Fruit fly (Drosophila melanogaster) whole organism, embryonic: ENCODE measurements around the gene mib1.

Source experiments
- ATbp ChIP-seq: fragments of 200-800 bp; sonication (Bioruptor generic); optimal IDR thresholded peaks from 2 replicates; lab custom pipeline; 2017; ENCODE audit warnings: missing biosample characterization, mild to moderate bottlenecking, missing genetic modification characterization, missing genetic modification reagents
- Ada2b ChIP-seq: fragments of 200-800 bp; sonication (Bioruptor generic); IDR thresholded peaks from 2 replicates; pipeline ENCODE4 v1.3.6; 2022; ENCODE audit warnings: missing biosample characterization, missing genetic modification characterization
- CG10366 ChIP-seq: fragments of 200-800 bp; sonication (Bioruptor generic); IDR thresholded peaks from 2 replicates; pipeline ENCODE4 v1.3.6; 2022; ENCODE audit warnings: missing biosample characterization, missing genetic modification characterization
- CG11085 ChIP-seq: fragments of 200-800 bp; sonication (Bioruptor generic); IDR thresholded peaks from 2 replicates; pipeline ENCODE4 v1.3.6; 2022; ENCODE audit warnings: missing biosample characterization, missing genetic modification characterization
- CG11247 ChIP-seq: fragments of 200-800 bp; sonication (Bioruptor generic); IDR thresholded peaks from 2 replicates; pipeline ENCODE4 v1.3.6; 2022; ENCODE audit warnings: missing biosample characterization, missing genetic modification characterization
- CG16863 ChIP-seq: fragments of 200-800 bp; sonication (Bioruptor generic); optimal IDR thresholded peaks from 3 replicates; lab custom pipeline; 2016; ENCODE audit warnings: missing biosample characterization, missing genetic modification characterization
- CG2202 ChIP-seq: fragments of 200-800 bp; sonication (Bioruptor generic); optimal IDR thresholded peaks from 2 replicates; lab custom pipeline; 2018; ENCODE audit warnings: missing biosample characterization, mild to moderate bottlenecking, missing genetic modification characterization
- CG2678 ChIP-seq: fragments of 200-800 bp; sonication (Bioruptor generic); optimal IDR thresholded peaks from 3 replicates; lab custom pipeline; 2019; ENCODE audit warnings: missing biosample characterization, mild to moderate bottlenecking, missing genetic modification characterization, moderate library complexity
- CG30403 ChIP-seq: fragments of 200-800 bp; sonication (Bioruptor generic); optimal IDR thresholded peaks from 3 replicates; lab custom pipeline; 2016; ENCODE audit warnings: missing biosample characterization, missing genetic modification characterization
- CG43689 ChIP-seq: fragments of 200-800 bp; sonication (Bioruptor generic); IDR thresholded peaks from 2 replicates; pipeline ENCODE4 v1.3.6; 2022; ENCODE audit warnings: missing biosample characterization, missing genetic modification characterization
- CG4820 ChIP-seq: fragments of 200-800 bp; sonication (Bioruptor generic); optimal IDR thresholded peaks from 3 replicates; lab custom pipeline; 2016; ENCODE audit warnings: missing biosample characterization, missing genetic modification characterization
- CG5180 ChIP-seq: fragments of 200-800 bp; sonication (Bioruptor generic); optimal IDR thresholded peaks from 3 replicates; lab custom pipeline; 2017; ENCODE audit warnings: missing biosample characterization, missing genetic modification characterization, mild to moderate bottlenecking, moderate library complexity, missing genetic modification reagents
- CG5245 ChIP-seq: fragments of 200-800 bp; sonication (Bioruptor generic); optimal IDR thresholded peaks from 3 replicates; lab custom pipeline; 2016; ENCODE audit warnings: missing biosample characterization, missing genetic modification characterization
- CG7556 ChIP-seq: fragments of 200-800 bp; sonication (Bioruptor generic); optimal IDR thresholded peaks from 2 replicates; lab custom pipeline; 2017; ENCODE audit warnings: missing biosample characterization, mild to moderate bottlenecking, missing genetic modification characterization
- CG8944 ChIP-seq: fragments of 200-800 bp; sonication (Bioruptor generic); optimal IDR thresholded peaks from 3 replicates; lab custom pipeline; 2016; ENCODE audit warnings: missing biosample characterization, missing genetic modification characterization
- CG9876 ChIP-seq: fragments of 200-800 bp; sonication (Bioruptor generic); optimal IDR thresholded peaks from 2 replicates; lab custom pipeline; 2016; ENCODE audit warnings: missing biosample characterization, missing genetic modification characterization
- Dip3 ChIP-seq: fragments of 200-800 bp; sonication (Bioruptor generic); optimal IDR thresholded peaks from 3 replicates; lab custom pipeline; 2016; ENCODE audit warnings: missing biosample characterization, missing genetic modification characterization
- Dll ChIP-seq: fragments of 200-800 bp; sonication (Bioruptor generic); IDR thresholded peaks from 4 replicates; pipeline ENCODE4 v1.3.6; 2022; ENCODE audit warnings: missing biosample characterization, missing genetic modification characterization; ENCODE audit not compliant: partially characterized antibody
- Doc2 ChIP-seq: fragments of 200-800 bp; sonication (Bioruptor generic); IDR thresholded peaks from 2 replicates; pipeline ENCODE4 v1.3.6; 2022; ENCODE audit warnings: missing biosample characterization, missing genetic modification characterization
- Ets65A ChIP-seq: fragments of 200-800 bp; sonication (Bioruptor generic); peaks from one replicate; lab custom pipeline; 2016; ENCODE audit warnings: missing biosample characterization, missing genetic modification characterization
- H15 ChIP-seq: fragments of 200-800 bp; sonication (Bioruptor generic); IDR thresholded peaks from 3 replicates; pipeline ENCODE4 v1.3.6; 2022; ENCODE audit warnings: missing biosample characterization, missing genetic modification characterization
- HHEX ChIP-seq: fragments of 200-800 bp; sonication (Bioruptor generic); optimal IDR thresholded peaks from 3 replicates; lab custom pipeline; 2017; ENCODE audit warnings: missing biosample characterization, mild to moderate bottlenecking, missing genetic modification characterization, missing genetic modification reagents
- MBD-R2 ChIP-seq: fragments of 200-800 bp; sonication (Bioruptor generic); IDR thresholded peaks from 2 replicates; pipeline ENCODE4 v1.3.6; 2022; ENCODE audit warnings: missing biosample characterization, missing genetic modification characterization
- NfI ChIP-seq: fragments of 200-800 bp; sonication (Bioruptor generic); optimal IDR thresholded peaks from 3 replicates; lab custom pipeline; 2018; ENCODE audit warnings: missing biosample characterization, mild to moderate bottlenecking, missing genetic modification characterization, moderate library complexity
- Rfx ChIP-seq: fragments of 200-800 bp; sonication (Bioruptor generic); IDR thresholded peaks from 2 replicates; pipeline ENCODE4 v1.3.6; 2022; ENCODE audit warnings: missing biosample characterization, missing genetic modification characterization
- Xrp1 ChIP-seq: fragments of 200-800 bp; sonication (Bioruptor generic); IDR thresholded peaks from 2 replicates; pipeline ENCODE4 v1.3.6; 2022; ENCODE audit warnings: missing biosample characterization, missing genetic modification characterization
- bowl ChIP-seq: fragments of 200-800 bp; sonication (Bioruptor generic); IDR thresholded peaks from 2 replicates; pipeline ENCODE4 v1.3.6; 2022; ENCODE audit warnings: missing biosample characterization, missing genetic modification characterization
- btn ChIP-seq: fragments of 200-800 bp; sonication (Bioruptor generic); optimal IDR thresholded peaks from 2 replicates; lab custom pipeline; 2016; ENCODE audit warnings: missing biosample characterization, missing genetic modification characterization
- caup ChIP-seq: fragments of 200-800 bp; sonication (Bioruptor generic); optimal IDR thresholded peaks from 3 replicates; lab custom pipeline; 2017; ENCODE audit warnings: missing biosample characterization, mild to moderate bottlenecking, missing genetic modification characterization, moderate library complexity; ENCODE audit not compliant: severe bottlenecking
- crp ChIP-seq, 2 experiments: fragments of 200-800 bp; sonication (Bioruptor generic); optimal IDR thresholded peaks; 2 replicates in 1 of 2; 3 replicates in 1 of 2; lab custom pipeline; 2017; ENCODE audit warnings: missing biosample characterization in 2 of 2, missing genetic modification characterization in 2 of 2, mild to moderate bottlenecking in 1 of 2, moderate library complexity in 1 of 2
- dati ChIP-seq: fragments of 200-800 bp; sonication (Bioruptor generic); IDR thresholded peaks from 2 replicates; pipeline ENCODE4 v1.3.6; 2022; ENCODE audit warnings: missing biosample characterization, missing genetic modification characterization
- disco-r ChIP-seq: fragments of 200-800 bp; sonication (Bioruptor generic); optimal IDR thresholded peaks from 2 replicates; lab custom pipeline; 2016; ENCODE audit warnings: missing biosample characterization, missing genetic modification characterization
- dmrt99B ChIP-seq: fragments of 200-800 bp; sonication (Bioruptor generic); optimal IDR thresholded peaks from 2 replicates; lab custom pipeline; 2018; ENCODE audit warnings: missing biosample characterization, mild to moderate bottlenecking, missing genetic modification characterization, moderate library complexity
- esg ChIP-seq: fragments of 200-800 bp; sonication (Bioruptor generic); conservative IDR thresholded peaks from 2 replicates; pipeline ENCODE4 v1.3.6; 2022; ENCODE audit warnings: missing biosample characterization, missing genetic modification characterization
- hb ChIP-seq: fragments of 200-800 bp; sonication (Bioruptor generic); IDR thresholded peaks from 3 replicates; pipeline ENCODE4 v1.3.6; 2022; ENCODE audit warnings: missing biosample characterization, missing genetic modification characterization; ENCODE audit not compliant: partially characterized antibody
- jigr1 ChIP-seq: fragments of 200-800 bp; sonication (Bioruptor generic); IDR thresholded peaks from 3 replicates; pipeline ENCODE4 v1.3.6; 2022; ENCODE audit warnings: missing biosample characterization, missing genetic modification characterization
- lov ChIP-seq, 2 experiments: fragments of 200-800 bp in 1 of 2; fragments of >200 bp in 1 of 2; sonication (Bioruptor generic) in 1 of 2; IDR thresholded peaks in 1 of 2; optimal IDR thresholded peaks in 1 of 2; 2 replicates in 1 of 2; 3 replicates in 1 of 2; pipeline versions ENCODE4 v1.3.6 to Lab custom; 2017 to 2022; ENCODE audit warnings: missing biosample characterization in 1 of 2, missing genetic modification characterization in 1 of 2
- luna ChIP-seq: fragments of 200-800 bp; sonication (Bioruptor generic); optimal IDR thresholded peaks from 2 replicates; lab custom pipeline; 2016; ENCODE audit warnings: missing biosample characterization, missing genetic modification characterization
- mld ChIP-seq: fragments of 200-800 bp; sonication (Bioruptor generic); IDR thresholded peaks from 3 replicates; pipeline ENCODE4 v1.3.6; 2022; ENCODE audit warnings: missing biosample characterization, missing genetic modification characterization; ENCODE audit not compliant: partially characterized antibody
- pan ChIP-seq, 4 experiments: fragments of >200 bp in 3 of 4; fragments of 200-800 bp in 1 of 4; sonication (Bioruptor generic) in 1 of 4; optimal IDR thresholded peaks in 3 of 4; IDR thresholded peaks in 1 of 4; 2 replicates each; pipeline versions ENCODE4 v1.3.6 to Lab custom; 2017 to 2022; ENCODE audit warnings: missing biosample characterization in 2 of 4, missing genetic modification characterization in 2 of 4, mixed read lengths in 1 of 4
- pfk ChIP-seq: fragments of 200-800 bp; sonication (Bioruptor generic); optimal IDR thresholded peaks from 2 replicates; lab custom pipeline; 2018; ENCODE audit warnings: missing biosample characterization, mild to moderate bottlenecking, missing genetic modification characterization, moderate library complexity
- pho ChIP-seq: fragments of 200-800 bp; sonication (Bioruptor generic); optimal IDR thresholded peaks from 2 replicates; lab custom pipeline; 2016; ENCODE audit warnings: missing biosample characterization, missing genetic modification characterization
- repo ChIP-seq: fragments of 200-800 bp; sonication (Bioruptor generic); optimal IDR thresholded peaks from 2 replicates; lab custom pipeline; 2016; ENCODE audit warnings: missing biosample characterization, missing genetic modification characterization
- run ChIP-seq: fragments of 200-800 bp; sonication (Bioruptor generic); optimal IDR thresholded peaks from 3 replicates; lab custom pipeline; 2018; ENCODE audit warnings: missing biosample characterization, mild to moderate bottlenecking, missing genetic modification characterization
- shn ChIP-seq: fragments of 200-800 bp; sonication (Bioruptor generic); optimal IDR thresholded peaks from 3 replicates; lab custom pipeline; 2016; ENCODE audit warnings: missing biosample characterization, missing genetic modification characterization
- sim ChIP-seq: fragments of 200-800 bp; sonication (Bioruptor generic); IDR thresholded peaks from 2 replicates; pipeline ENCODE4 v1.3.6; 2022; ENCODE audit warnings: missing biosample characterization, missing genetic modification characterization
- trem ChIP-seq: fragments of 200-800 bp; optimal IDR thresholded peaks from 3 replicates; lab custom pipeline; 2019; ENCODE audit warnings: missing biosample characterization, mild to moderate bottlenecking, missing genetic modification characterization, moderate library complexity
- tup ChIP-seq: fragments of 200-800 bp; sonication (Bioruptor generic); optimal IDR thresholded peaks from 2 replicates; lab custom pipeline; 2016; ENCODE audit warnings: missing biosample characterization, mild to moderate bottlenecking, missing genetic modification characterization, moderate library complexity
- twi ChIP-seq: fragments of 200-800 bp; optimal IDR thresholded peaks from 2 replicates; lab custom pipeline; 2019; ENCODE audit warnings: missing biosample characterization, mild to moderate bottlenecking, missing genetic modification characterization, moderate library complexity

The mib1 gene

dm6 chr3L:16001164-16001679 is 10.4 kb downstream of the mib1 start (continued):
- TF ChIP-seq dati (GFP tag; lab: Robert Waterston, UW) (no peak), CG11085 (GFP tag; lab: Robert Waterston, UW) (0 out of 2 replicates have a peak, but pooled peaks have one; percentile 5), CG4820 (GFP tag; lab: Kevin White, UChicago) (peak; percentile 36), mld (GFP tag; lab: Robert Waterston, UW) (no peak), crp (GFP tag; optimal IDR thresholded peaks at IDR 0.05; lab: Kevin White, UChicago) (peak in 1 of 2 experiments; percentile 59), bowl (no peak), NfI (GFP tag; lab: Kevin White, UChicago) (peak; percentile 84), Dll (no peak), caup (GFP tag; lab: Kevin White, UChicago) (peak; percentile 84), lov (optimal IDR thresholded peaks at IDR 0.05; lab: Kevin White, UChicago) (no peak), lov (GFP tag; IDR thresholded peaks at IDR 0.05; lab: Robert Waterston, UW) (no peak), MBD-R2 (GFP tag; lab: Robert Waterston, UW) (peak; percentile 40; the same call in 1 of the 2 replicates), Doc2 (no peak), CG9876 (GFP tag; lab: Kevin White, UChicago) (peak; percentile 13), pfk (GFP tag; lab: Kevin White, UChicago) (no peak), CG16863 (GFP tag; lab: Kevin White, UChicago) (peak; percentile 52), disco-r (GFP tag; lab: Kevin White, UChicago) (peak; percentile 35), H15 (peak; percentile 43; the same call in 1 of the 3 replicates), CG5180 (GFP tag; lab: Kevin White, UChicago) (peak; percentile 35), hb (no peak), luna (peak; percentile 85), ATbp (GFP tag; lab: Kevin White, UChicago) (no peak), Ada2b (GFP tag; lab: Robert Waterston, UW) (peak; percentile 68), run (tag; lab: Kevin White, UChicago) (no peak), jigr1 (GFP tag; lab: Robert Waterston, UW) (no peak), btn (GFP tag; lab: Kevin White, UChicago) (peak; percentile 32), dmrt99B (peak; percentile 79), repo (GFP tag; lab: Kevin White, UChicago) (peak; percentile 71), shn (GFP tag; lab: Kevin White, UChicago) (peak; percentile 77), CG8944 (peak; percentile 45), CG10366 (GFP tag; lab: Robert Waterston, UW) (peak; percentile 49), sim (no peak), CG7556 (GFP tag; lab: Kevin White, UChicago) (peak; percentile 81), CG2202 (tag; lab: Kevin White, UChicago) (no peak), pan (optimal IDR thresholded peaks at IDR 0.05; lab: Kevin White, UChicago) (no peak), pan (GFP tag; optimal IDR thresholded peaks at IDR 0.05 in 1 of 2, IDR thresholded peaks at IDR 0.05 in 1 of 2) (peak in 1 of 2 experiments; percentile 80), CG5245 (GFP tag; lab: Kevin White, UChicago) (peak; percentile 34), Dip3 (GFP tag; lab: Kevin White, UChicago) (peak; percentile 87), trem (tag; lab: Kevin White, UChicago) (peak; percentile 27), CG11247 (peak; percentile 68), Ets65A (GFP tag; lab: Kevin White, UChicago) (no peak), tup (peak; percentile 30), twi (tag; lab: Kevin White, UChicago) (peak; percentile 14), CG2678 (tag; lab: Kevin White, UChicago) (peak; percentile 92), CG43689 (GFP tag; lab: Robert Waterston, UW) (no peak), Rfx (peak; percentile 83), HHEX (peak; percentile 62), Xrp1 (GFP tag; lab: Robert Waterston, UW) (peak; percentile 46; the same call in 1 of the 2 replicates), pho (peak; percentile 83), CG30403 (GFP tag; lab: Kevin White, UChicago) (peak; percentile 83), esg (peak; percentile 60; the same call in 1 of the 2 replicates)
